Worm (Caenorhabditis elegans): ENCODE measurements around the gene F59A6.13.

DNA sequence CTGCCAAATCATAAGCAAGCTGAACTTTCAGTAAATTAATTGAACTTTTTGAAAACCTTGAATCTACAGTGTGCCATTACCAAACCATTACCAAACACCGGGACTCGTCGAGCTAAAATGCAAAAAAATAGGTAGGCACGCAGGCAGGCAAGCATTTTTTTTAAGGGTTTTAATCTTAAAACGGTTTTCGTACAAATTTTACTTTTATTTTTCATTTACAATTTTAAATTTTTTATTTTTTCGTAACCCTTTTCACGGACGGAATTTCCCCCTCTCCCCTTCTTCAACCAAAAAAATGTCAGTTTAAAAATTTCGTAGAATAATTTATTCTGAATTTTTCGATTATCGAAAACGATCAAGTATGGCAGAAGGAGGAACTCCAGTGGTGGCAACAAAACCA lies 8.2 kb upstream of the F59A6.13 start, which contains the start of gene F59A6.2:
- TF ChIP-seq him-1 (tag; optimal IDR thresholded peaks at IDR 0.05) (no peak), dao-5 (tag; optimal IDR thresholded peaks at IDR 0.05) (no peak), W03F9.2 (tag; optimal IDR thresholded peaks at IDR 0.05) (no peak)

Measured in whole organism, L4/young adult.